Worm (Caenorhabditis elegans) whole organism, L4 larva: Measurements from ENCODE around the gene F08G2.5.

Source experiments
- R02D3.7 ChIP-seq: fragments of 150-350 bp; sonication (generic microtip); optimal IDR thresholded peaks from 3 replicates; lab custom pipeline; 2014; ENCODE audit warnings: missing biosample characterization, missing genetic modification characterization
- ZK546.5 ChIP-seq, 2 experiments: sonication (generic microtip); optimal IDR thresholded peaks; 2 replicates each; lab custom pipeline; 2017; ENCODE audit warnings: missing biosample characterization in 2 of 2, missing genetic modification characterization in 2 of 2
- ama-1 ChIP-seq: fragments of 150-350 bp; optimal IDR thresholded peaks from 2 replicates; lab custom pipeline; 2014; ENCODE audit warnings: inconsistent platforms, mixed read lengths
- ctbp-1 ChIP-seq: fragments of 200-800 bp; sonication (Bioruptor generic); IDR thresholded peaks from 2 replicates; pipeline ENCODE4 v1.3.6; 2022; ENCODE audit warnings: missing genetic modification reagents, missing genetic modification characterization, missing compliant biosample characterization
- mes-2 ChIP-seq: sonication (generic microtip); optimal IDR thresholded peaks from 2 replicates; lab custom pipeline; 2016; ENCODE audit warnings: missing genotype, mild to moderate bottlenecking, missing genetic modification characterization, missing compliant biosample characterization; ENCODE audit not compliant: poor library complexity, severe bottlenecking
- nhr-10 ChIP-seq: fragments of 150-350 bp; optimal IDR thresholded peaks from 2 replicates; lab custom pipeline; 2014; ENCODE audit warnings: missing biosample characterization, missing genetic modification characterization
- nhr-11 ChIP-seq: fragments of 150-350 bp; optimal IDR thresholded peaks from 2 replicates; lab custom pipeline; 2014; ENCODE audit warnings: missing biosample characterization, missing genetic modification characterization
- nhr-77 ChIP-seq: fragments of 150-350 bp; optimal IDR thresholded peaks from 2 replicates; lab custom pipeline; 2014; ENCODE audit warnings: missing biosample characterization, missing genetic modification characterization
- zfp-3 ChIP-seq: fragments of 200-800 bp; sonication (Bioruptor generic); conservative IDR thresholded peaks from 2 replicates; pipeline ENCODE4 v1.3.6; 2022; ENCODE audit warnings: missing genetic modification reagents, missing genetic modification characterization, missing compliant biosample characterization

DNA sequence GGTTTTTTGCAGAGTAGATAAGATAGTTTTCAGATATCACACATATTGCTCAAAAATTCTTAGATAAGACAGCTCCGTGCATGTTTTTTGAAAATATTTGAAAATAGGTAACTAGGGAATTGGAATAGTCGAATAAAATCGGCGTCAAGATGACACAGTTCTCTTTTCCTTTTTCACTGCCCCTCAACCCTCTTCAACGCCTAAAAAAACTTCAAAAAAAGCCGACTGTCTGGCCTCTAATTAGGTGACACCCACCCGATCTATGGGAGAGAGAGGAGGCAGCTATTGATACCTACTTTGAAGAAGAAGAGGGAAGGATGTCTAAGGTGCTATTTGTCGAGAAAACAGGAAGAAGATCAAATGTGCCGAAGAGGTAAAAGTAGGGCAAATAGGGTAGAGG lies 8.9 kb upstream of the F08G2.5 start:
- no peak for TF ChIP-seq ctbp-1 (GFP tag; lab: Robert Waterston, UW)
- no peak for TF ChIP-seq ZK546.5 (tag; optimal IDR thresholded peaks at IDR 0.05; lab: Kevin White, UChicago)
- TF ChIP-seq ama-1 (lab: Kevin White, UChicago) = no peak
- TF ChIP-seq nhr-11 = no peak
- no peak for TF ChIP-seq zfp-3 (GFP tag; lab: Robert Waterston, UW)
- no peak for TF ChIP-seq R02D3.7 (tag; lab: Kevin White, UChicago)
- TF ChIP-seq nhr-10 (tag; lab: Kevin White, UChicago) = no peak
- no peak for TF ChIP-seq mes-2 (tag; lab: Kevin White, UChicago)
- TF ChIP-seq nhr-77 (tag; lab: Kevin White, UChicago) = no peak
